Worm (Caenorhabditis elegans) whole organism, L2 larva: Measurements from ENCODE around the gene erfa-1.

Experiments used
- C34F6.9 ChIP-seq: fragments of 150-350 bp; optimal IDR thresholded peaks from 2 replicates; lab custom pipeline; 2014; ENCODE audit warnings: missing biosample characterization, missing genetic modification characterization
- F13H6.1 ChIP-seq: sonication (generic microtip); optimal IDR thresholded peaks from 2 replicates; lab custom pipeline; 2016; ENCODE audit warnings: missing genetic modification characterization, missing compliant biosample characterization
- R02D3.7 ChIP-seq: fragments of 150-350 bp; optimal IDR thresholded peaks from 2 replicates; lab custom pipeline; 2014; ENCODE audit warnings: missing biosample characterization, missing genetic modification characterization
- Y55F3AM.14 ChIP-seq: fragments of 200-800 bp; sonication (Bioruptor generic); optimal IDR thresholded peaks from 2 replicates; lab custom pipeline; 2018; ENCODE audit warnings: mild to moderate bottlenecking, missing genetic modification characterization, missing compliant biosample characterization
- ZK546.5 ChIP-seq: sonication (generic microtip); optimal IDR thresholded peaks from 2 replicates; lab custom pipeline; 2017; ENCODE audit warnings: missing biosample characterization, missing genetic modification characterization
- alr-1 ChIP-seq: fragments of 150-350 bp; optimal IDR thresholded peaks from 2 replicates; lab custom pipeline; 2014; ENCODE audit warnings: missing biosample characterization, missing genetic modification characterization
- aly-2 ChIP-seq: fragments of 150-350 bp; optimal IDR thresholded peaks from 2 replicates; lab custom pipeline; 2014; ENCODE audit warnings: missing biosample characterization, missing genetic modification characterization
- ama-1 ChIP-seq: fragments of 150-350 bp; optimal IDR thresholded peaks from 2 replicates; lab custom pipeline; 2018; ENCODE audit warnings: inconsistent platforms
- blmp-1 ChIP-seq: sonication (generic microtip); optimal IDR thresholded peaks from 2 replicates; lab custom pipeline; 2017; ENCODE audit warnings: missing genetic modification characterization, mild to moderate bottlenecking, missing compliant biosample characterization, antibody characterized with exemption, moderate library complexity; ENCODE audit not compliant: insufficient read depth
- ceh-16 ChIP-seq: fragments of 150-350 bp; optimal IDR thresholded peaks from 2 replicates; lab custom pipeline; 2014; ENCODE audit warnings: missing biosample characterization, missing genetic modification characterization
- ceh-82 ChIP-seq: fragments of 150-350 bp; optimal IDR thresholded peaks from 2 replicates; lab custom pipeline; 2014; ENCODE audit warnings: missing biosample characterization, missing genetic modification characterization
- crh-2 ChIP-seq: sonication (generic microtip); optimal IDR thresholded peaks from 2 replicates; lab custom pipeline; 2017; ENCODE audit warnings: missing biosample characterization, missing genetic modification characterization
- dmd-4 ChIP-seq: sonication (generic microtip); optimal IDR thresholded peaks from 2 replicates; lab custom pipeline; 2017; ENCODE audit warnings: missing biosample characterization, missing genetic modification characterization
- egl-27 ChIP-seq: sonication (generic microtip); optimal IDR thresholded peaks from 3 replicates; lab custom pipeline; 2017; ENCODE audit warnings: missing biosample characterization, missing genetic modification reagents, missing genetic modification characterization
- elt-1 ChIP-seq: fragments of 150-350 bp; optimal IDR thresholded peaks from 2 replicates; lab custom pipeline; 2014; ENCODE audit warnings: missing biosample characterization, missing genetic modification characterization
- elt-3 ChIP-seq: sonication (generic microtip); optimal IDR thresholded peaks from 2 replicates; lab custom pipeline; 2017; ENCODE audit warnings: missing biosample characterization, missing genetic modification characterization
- fos-1 ChIP-seq: fragments of 150-350 bp; optimal IDR thresholded peaks from 2 replicates; lab custom pipeline; 2014; ENCODE audit warnings: missing biosample characterization, missing genetic modification characterization
- gmeb-1 ChIP-seq: fragments of 150-350 bp; optimal IDR thresholded peaks from 2 replicates; lab custom pipeline; 2014; ENCODE audit warnings: missing biosample characterization, missing genetic modification characterization
- lin-11 ChIP-seq: fragments of 150-350 bp; sonication (generic microtip); optimal IDR thresholded peaks from 2 replicates; lab custom pipeline; 2014; ENCODE audit warnings: missing biosample characterization, missing genetic modification characterization, inconsistent platforms, mixed read lengths
- lin-13 ChIP-seq: fragments of 150-350 bp; optimal IDR thresholded peaks from 2 replicates; lab custom pipeline; 2014; ENCODE audit warnings: missing biosample characterization, missing genetic modification reagents, missing genetic modification characterization
- lin-39 ChIP-seq: fragments of 150-350 bp; optimal IDR thresholded peaks from 2 replicates; lab custom pipeline; 2014; ENCODE audit warnings: missing biosample characterization, missing genetic modification reagents, missing genetic modification characterization
- lsy-2 ChIP-seq, 2 experiments: fragments of 150-350 bp in 1 of 2; sonication (generic microtip) in 1 of 2; optimal IDR thresholded peaks; 2 replicates each; lab custom pipeline; 2014 to 2017; ENCODE audit warnings: missing biosample characterization in 2 of 2, missing genetic modification characterization in 2 of 2
- mab-5 ChIP-seq: fragments of 150-350 bp; optimal IDR thresholded peaks from 2 replicates; lab custom pipeline; 2014; ENCODE audit warnings: missing biosample characterization, missing genetic modification characterization
- mbf-1 ChIP-seq: sonication (generic microtip); optimal IDR thresholded peaks from 2 replicates; lab custom pipeline; 2017; ENCODE audit warnings: missing biosample characterization, missing genetic modification characterization
- mdl-1 ChIP-seq, 2 experiments: fragments of 150-350 bp in 1 of 2; sonication (generic microtip) in 1 of 2; optimal IDR thresholded peaks; 2 replicates each; lab custom pipeline; 2017; ENCODE audit warnings: missing biosample characterization in 2 of 2, missing genetic modification characterization in 2 of 2
- nhr-10 ChIP-seq: sonication (generic microtip); optimal IDR thresholded peaks from 2 replicates; lab custom pipeline; 2017; ENCODE audit warnings: missing biosample characterization, missing genetic modification characterization
- nhr-11 ChIP-seq: fragments of 150-350 bp; optimal IDR thresholded peaks from 2 replicates; lab custom pipeline; 2014; ENCODE audit warnings: missing biosample characterization, missing genetic modification characterization
- nhr-12 ChIP-seq: fragments of 150-350 bp; optimal IDR thresholded peaks from 2 replicates; lab custom pipeline; 2014; ENCODE audit warnings: missing biosample characterization, missing genetic modification characterization
- nhr-129 ChIP-seq: fragments of 150-350 bp; optimal IDR thresholded peaks from 2 replicates; lab custom pipeline; 2014; ENCODE audit warnings: missing biosample characterization, missing genetic modification characterization
- nhr-21 ChIP-seq: fragments of 150-350 bp; optimal IDR thresholded peaks from 2 replicates; lab custom pipeline; 2014; ENCODE audit warnings: missing biosample characterization, missing genetic modification characterization
- nhr-23 ChIP-seq: fragments of 150-350 bp; optimal IDR thresholded peaks from 2 replicates; lab custom pipeline; 2014; ENCODE audit warnings: missing biosample characterization, missing genetic modification reagents, missing genetic modification characterization
- nhr-237 ChIP-seq: fragments of 150-350 bp; optimal IDR thresholded peaks from 2 replicates; lab custom pipeline; 2014; ENCODE audit warnings: missing biosample characterization, missing genetic modification characterization
- nhr-25 ChIP-seq: fragments of 150-350 bp; sonication (generic microtip); optimal IDR thresholded peaks from 3 replicates; lab custom pipeline; 2014; ENCODE audit warnings: missing biosample characterization, missing genetic modification characterization
- nhr-6 ChIP-seq: fragments of 150-350 bp; optimal IDR thresholded peaks from 2 replicates; lab custom pipeline; 2014; ENCODE audit warnings: missing biosample characterization, missing genetic modification characterization
- nhr-77 ChIP-seq: fragments of 150-350 bp; optimal IDR thresholded peaks from 2 replicates; lab custom pipeline; 2014; ENCODE audit warnings: missing biosample characterization, missing genetic modification characterization
- peb-1 ChIP-seq: fragments of 150-350 bp; optimal IDR thresholded peaks from 2 replicates; lab custom pipeline; 2014; ENCODE audit warnings: missing biosample characterization, missing genetic modification characterization
- sem-4 ChIP-seq: fragments of 150-350 bp; optimal IDR thresholded peaks from 2 replicates; lab custom pipeline; 2014; ENCODE audit warnings: missing biosample characterization, missing genetic modification reagents, missing genetic modification characterization
- skn-1 ChIP-seq: sonication (generic microtip); optimal IDR thresholded peaks from 2 replicates; lab custom pipeline; 2017; ENCODE audit warnings: missing biosample characterization, missing genetic modification characterization
- sma-3 ChIP-seq: sonication (generic microtip); optimal IDR thresholded peaks from 2 replicates; lab custom pipeline; 2016; ENCODE audit warnings: missing genetic modification reagents, missing genetic modification characterization, missing compliant biosample characterization
- sma-9 ChIP-seq, 2 experiments: fragments of 150-350 bp in 1 of 2; sonication (generic microtip) in 1 of 2; optimal IDR thresholded peaks; 2 replicates each; lab custom pipeline; 2014 to 2016; ENCODE audit warnings: missing genetic modification characterization in 2 of 2, mild to moderate bottlenecking in 1 of 2, missing biosample characterization in 1 of 2, missing compliant biosample characterization in 1 of 2, missing genetic modification reagents in 1 of 2, moderate library complexity in 1 of 2
- snpc-4 ChIP-seq: fragments of 150-350 bp; optimal IDR thresholded peaks from 2 replicates; lab custom pipeline; 2014; ENCODE audit warnings: missing biosample characterization, missing genetic modification characterization
- unc-39 ChIP-seq: fragments of 150-350 bp; optimal IDR thresholded peaks from 2 replicates; lab custom pipeline; 2014; ENCODE audit warnings: missing biosample characterization, missing genetic modification characterization
- unc-55 ChIP-seq: fragments of 150-350 bp; sonication (generic microtip); optimal IDR thresholded peaks from 3 replicates; lab custom pipeline; 2014; ENCODE audit warnings: missing biosample characterization, missing genetic modification reagents, missing genetic modification characterization
- unc-62 ChIP-seq: fragments of 150-350 bp; optimal IDR thresholded peaks from 2 replicates; lab custom pipeline; 2014; ENCODE audit warnings: missing biosample characterization, missing genetic modification reagents, missing genetic modification characterization
- zag-1 ChIP-seq: fragments of 150-350 bp; optimal IDR thresholded peaks from 2 replicates; lab custom pipeline; 2014; ENCODE audit warnings: missing biosample characterization, missing genetic modification characterization
- ztf-1 ChIP-seq: fragments of 200-800 bp; sonication (Bioruptor generic); conservative IDR thresholded peaks from 2 replicates; pipeline ENCODE4 v1.3.6; 2022; ENCODE audit warnings: missing genetic modification characterization, missing compliant biosample characterization
- ztf-11 ChIP-seq: sonication (generic microtip); optimal IDR thresholded peaks from 2 replicates; lab custom pipeline; 2017; ENCODE audit warnings: missing biosample characterization, missing genetic modification characterization
- ztf-4 ChIP-seq: fragments of 150-350 bp; optimal IDR thresholded peaks from 2 replicates; lab custom pipeline; 2014; ENCODE audit warnings: missing biosample characterization, missing genetic modification characterization

erfa-1 gene

DNA sequence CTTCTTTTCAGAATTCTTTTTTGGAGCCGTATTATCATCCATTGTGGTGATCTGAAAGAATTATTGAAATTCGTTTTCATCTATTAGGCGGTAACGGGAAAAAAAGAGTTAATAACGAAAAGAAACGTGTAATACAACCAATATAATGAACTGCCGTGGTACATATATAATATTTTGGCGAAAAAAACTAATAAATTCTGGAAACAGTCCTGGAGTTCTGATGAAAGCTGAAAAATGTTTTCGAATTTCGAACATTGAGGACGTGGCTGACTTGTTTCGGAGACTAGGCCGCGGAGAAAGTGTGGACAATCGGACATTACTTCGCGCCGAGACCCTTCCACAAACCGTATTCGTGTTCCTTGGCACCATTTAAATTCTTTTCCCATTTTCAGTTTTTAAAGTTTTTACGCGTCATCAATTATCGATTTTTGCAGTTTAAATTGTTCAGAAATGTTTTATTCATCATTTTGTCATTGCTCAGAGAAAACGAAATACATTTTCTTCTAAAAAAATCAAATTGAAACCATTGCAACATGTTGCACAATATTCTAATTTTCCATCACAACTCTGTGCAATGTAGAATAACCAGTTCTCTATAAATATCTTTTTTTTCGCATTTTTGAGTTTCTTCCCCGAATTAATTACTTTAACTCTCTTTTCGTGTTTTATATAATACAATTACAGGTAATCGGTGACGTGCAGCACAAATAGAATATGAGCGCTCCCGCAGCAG is at the start of gene erfa-1, which contains the start of gene gad-1:
Gene erfa-1 (plus strand): TSS at position 683 of the 733 bp plus-strand sequence.
Gene gad-1 (minus strand): TSS at position 51 of the 733 bp plus-strand sequence.
- TF ChIP-seq unc-39 (tag; lab: Kevin White, UChicago) (no peak), nhr-25 (tag; lab: Kevin White, UChicago) (peak; percentile 38), C34F6.9 (tag; lab: Kevin White, UChicago) (peak; percentile 60), lin-13 (peak; percentile 24), nhr-237 (tag; lab: Kevin White, UChicago) (no peak), aly-2 (no peak), zag-1 (tag; lab: Kevin White, UChicago) (no peak), crh-2 (tag; lab: Kevin White, UChicago) (peak; percentile 65), sem-4 (tag; lab: Kevin White, UChicago) (no peak), egl-27 (no peak), nhr-6 (tag; lab: Kevin White, UChicago) (no peak), mbf-1 (no peak), ztf-4 (tag; lab: Kevin White, UChicago) (no peak), ztf-1 (no peak), mab-5 (no peak), nhr-23 (tag; lab: Kevin White, UChicago) (no peak), unc-55 (peak; percentile 84), elt-3 (tag; lab: Kevin White, UChicago) (no peak), skn-1 (tag; lab: Kevin White, UChicago) (no peak), snpc-4 (tag; lab: Kevin White, UChicago) (no peak), ceh-16 (tag; lab: Kevin White, UChicago) (no peak), sma-3 (peak; percentile 26), peb-1 (tag; lab: Kevin White, UChicago) (no peak), lin-11 (peak; percentile 16), blmp-1 (tag; lab: Kevin White, UChicago) (no peak), nhr-11 (tag; lab: Kevin White, UChicago) (no peak), lin-39 (no peak), ZK546.5 (no peak), gmeb-1 (no peak), nhr-77 (tag; lab: Kevin White, UChicago) (no peak), unc-62 (GFP tag; lab: Kevin White, UChicago) (no peak), nhr-21 (tag; lab: Kevin White, UChicago) (peak; percentile 46), dmd-4 (tag; lab: Kevin White, UChicago) (no peak), nhr-10 (tag; lab: Kevin White, UChicago) (no peak), Y55F3AM.14 (GFP tag; lab: Kevin White, UChicago) (no peak), alr-1 (tag; lab: Kevin White, UChicago) (no peak), ceh-82 (tag; lab: Kevin White, UChicago) (no peak), nhr-129 (tag; lab: Kevin White, UChicago) (peak; percentile 71), F13H6.1 (peak; percentile 2), R02D3.7 (tag; lab: Kevin White, UChicago) (no peak), mdl-1 (tag; optimal IDR thresholded peaks at IDR 0.05; lab: Kevin White, UChicago) (no peak), ztf-11 (no peak), elt-1 (tag; lab: Kevin White, UChicago) (no peak), lsy-2 (tag; optimal IDR thresholded peaks at IDR 0.05; lab: Kevin White, UChicago) (peak; percentile 24 to 91), ama-1 (lab: Kevin White, UChicago) (no peak), nhr-12 (tag; lab: Kevin White, UChicago) (no peak), sma-9 (GFP tag; optimal IDR thresholded peaks at IDR 0.05; lab: Kevin White, UChicago) (peak; percentile 60), sma-9 (tag; optimal IDR thresholded peaks at IDR 0.05; lab: Kevin White, UChicago) (no peak), fos-1 (tag; lab: Kevin White, UChicago) (no peak)
